Worm (Caenorhabditis elegans) whole organism, young adult: ENCODE data around the gene Y17G7B.23.
A peak's percentile ranks its signal among the peaks of the same experiment; 100 is the strongest.

Experiments used
- B0336.3 ChIP-seq: fragments of 200-800 bp; sonication (Bioruptor generic); IDR thresholded peaks from 2 replicates; pipeline ENCODE4 v1.3.6; 2022; ENCODE audit warnings: missing genetic modification characterization, missing compliant biosample characterization
- C17E4.6 ChIP-seq: fragments of 200-800 bp; sonication (Bioruptor generic); IDR thresholded peaks from 2 replicates; pipeline ENCODE4 v1.3.6; 2022; ENCODE audit warnings: missing genetic modification reagents, missing genetic modification characterization, missing compliant biosample characterization
- F10E7.11 ChIP-seq: sonication (generic microtip); optimal IDR thresholded peaks from 2 replicates; lab custom pipeline; 2017; ENCODE audit warnings: mild to moderate bottlenecking, missing genetic modification characterization, moderate library complexity, missing compliant biosample characterization
- F33H1.4 ChIP-seq: fragments of 200-800 bp; sonication (Bioruptor generic); IDR thresholded peaks from 2 replicates; pipeline ENCODE4 v1.3.6; 2022; ENCODE audit warnings: missing genetic modification reagents, missing genetic modification characterization, missing compliant biosample characterization
- F37B4.10 ChIP-seq: fragments of 200-800 bp; sonication (Bioruptor generic); IDR thresholded peaks from 2 replicates; pipeline ENCODE4 v1.3.6; 2022; ENCODE audit warnings: missing genetic modification characterization, missing compliant biosample characterization
- F57C9.4 ChIP-seq: sonication (generic microtip); optimal IDR thresholded peaks from 2 replicates; lab custom pipeline; 2017; ENCODE audit warnings: mild to moderate bottlenecking, missing genetic modification characterization, missing compliant biosample characterization
- T07F8.4 ChIP-seq: sonication (generic microtip); optimal IDR thresholded peaks from 2 replicates; lab custom pipeline; 2016; ENCODE audit warnings: mild to moderate bottlenecking, missing genetic modification characterization, moderate library complexity, missing compliant biosample characterization
- T26A5.8 ChIP-seq: sonication (generic microtip); optimal IDR thresholded peaks from 2 replicates; lab custom pipeline; 2016; ENCODE audit warnings: missing genetic modification characterization, missing compliant biosample characterization
- Y53G8AR.9 ChIP-seq: fragments of 200-800 bp; sonication (Bioruptor generic); conservative IDR thresholded peaks from 2 replicates; pipeline ENCODE4 v1.3.6; 2022; ENCODE audit warnings: missing genetic modification reagents, missing genetic modification characterization, missing compliant biosample characterization
- Y67H2A.10 ChIP-seq: fragments of 200-800 bp; sonication (Bioruptor generic); conservative IDR thresholded peaks from 2 replicates; pipeline ENCODE4 v1.3.6; 2022; ENCODE audit warnings: missing genetic modification reagents, missing genetic modification characterization, missing compliant biosample characterization
- Y79H2A.3 ChIP-seq: fragments of 200-800 bp; sonication (Bioruptor generic); conservative IDR thresholded peaks from 2 replicates; pipeline ENCODE4 v1.3.6; 2022; ENCODE audit warnings: missing genetic modification reagents, missing genetic modification characterization, missing compliant biosample characterization
- Y95B8A.8 ChIP-seq: fragments of 200-800 bp; sonication (Bioruptor generic); IDR thresholded peaks from 2 replicates; pipeline ENCODE4 v1.3.6; 2022; ENCODE audit warnings: missing genetic modification reagents, missing genetic modification characterization, missing compliant biosample characterization
- aptf-3 ChIP-seq: fragments of 200-800 bp; sonication (Bioruptor generic); IDR thresholded peaks from 2 replicates; pipeline ENCODE4 v1.3.6; 2022; ENCODE audit warnings: missing genetic modification characterization, missing compliant biosample characterization
- attf-6 ChIP-seq: fragments of 200-800 bp; sonication (Bioruptor generic); IDR thresholded peaks from 2 replicates; pipeline ENCODE4 v1.3.6; 2022; ENCODE audit warnings: missing genetic modification reagents, missing genetic modification characterization, missing compliant biosample characterization
- cebp-2 ChIP-seq: fragments of 200-800 bp; sonication (Bioruptor generic); IDR thresholded peaks from 2 replicates; pipeline ENCODE4 v1.3.6; 2022; ENCODE audit warnings: missing genetic modification characterization, missing compliant biosample characterization
- ceh-100 ChIP-seq: fragments of 200-800 bp; sonication (Bioruptor generic); IDR thresholded peaks from 2 replicates; pipeline ENCODE4 v1.3.6; 2022; ENCODE audit warnings: missing genetic modification reagents, missing genetic modification characterization, missing compliant biosample characterization
- ceh-27 ChIP-seq: fragments of 200-800 bp; sonication (Bioruptor generic); optimal IDR thresholded peaks from 2 replicates; lab custom pipeline; 2018; ENCODE audit warnings: mild to moderate bottlenecking, missing genetic modification characterization, moderate library complexity, missing compliant biosample characterization
- ceh-40 ChIP-seq: fragments of 200-800 bp; sonication (Bioruptor generic); IDR thresholded peaks from 2 replicates; pipeline ENCODE4 v1.3.6; 2022; ENCODE audit warnings: missing genetic modification characterization, missing compliant biosample characterization
- ceh-58 ChIP-seq: fragments of 200-800 bp; sonication (Bioruptor generic); IDR thresholded peaks from 2 replicates; pipeline ENCODE4 v1.3.6; 2022; ENCODE audit warnings: missing genetic modification characterization, missing compliant biosample characterization
- ceh-79 ChIP-seq: sonication (generic microtip); optimal IDR thresholded peaks from 2 replicates; lab custom pipeline; 2017; ENCODE audit warnings: mild to moderate bottlenecking, missing genetic modification characterization, missing compliant biosample characterization
- dpl-1 ChIP-seq: fragments of 150-350 bp; optimal IDR thresholded peaks from 2 replicates; lab custom pipeline; 2014; ENCODE audit warnings: missing biosample characterization, missing genetic modification reagents, missing genetic modification characterization
- ekl-4 ChIP-seq: fragments of 200-800 bp; sonication (Bioruptor generic); IDR thresholded peaks from 2 replicates; pipeline ENCODE4 v1.3.6; 2022; ENCODE audit warnings: missing genetic modification reagents, missing genetic modification characterization, missing compliant biosample characterization
- ets-4 ChIP-seq: fragments of 200-800 bp; sonication (Bioruptor generic); optimal IDR thresholded peaks from 2 replicates; lab custom pipeline; 2018; ENCODE audit warnings: mild to moderate bottlenecking, missing genetic modification characterization, missing compliant biosample characterization
- fkh-3 ChIP-seq: sonication (generic microtip); optimal IDR thresholded peaks from 2 replicates; lab custom pipeline; 2016; ENCODE audit warnings: mild to moderate bottlenecking, missing genetic modification characterization, missing compliant biosample characterization
- hlh-12 ChIP-seq: sonication (generic microtip); optimal IDR thresholded peaks from 2 replicates; lab custom pipeline; 2016; ENCODE audit warnings: missing genetic modification characterization, missing compliant biosample characterization
- hmg-1.2 ChIP-seq: fragments of 200-800 bp; sonication (Bioruptor generic); IDR thresholded peaks from 2 replicates; pipeline ENCODE4 v1.3.6; 2022; ENCODE audit warnings: missing genetic modification reagents, missing genetic modification characterization, missing compliant biosample characterization
- hrde-1 ChIP-seq: sonication (generic microtip); optimal IDR thresholded peaks from 2 replicates; lab custom pipeline; 2016; ENCODE audit warnings: missing genetic modification characterization, mild to moderate bottlenecking, missing compliant biosample characterization, moderate library complexity, missing genotype, missing genetic modification reagents, borderline replicate concordance
- let-607 ChIP-seq, 2 experiments: fragments of 200-800 bp in 1 of 2; sonication (Bioruptor generic) in 1 of 2; sonication (generic microtip) in 1 of 2; optimal IDR thresholded peaks; 2 replicates each; lab custom pipeline; 2016 to 2018; ENCODE audit warnings: mild to moderate bottlenecking in 2 of 2, missing compliant biosample characterization in 2 of 2, missing genetic modification characterization in 2 of 2, moderate library complexity in 2 of 2, missing genotype in 1 of 2
- lir-1 ChIP-seq: fragments of 200-800 bp; sonication (Bioruptor generic); conservative IDR thresholded peaks from 2 replicates; pipeline ENCODE4 v1.3.6; 2022; ENCODE audit warnings: missing genetic modification reagents, missing genetic modification characterization, missing compliant biosample characterization
- madf-10 ChIP-seq: sonication (generic microtip); optimal IDR thresholded peaks from 2 replicates; lab custom pipeline; 2016; ENCODE audit warnings: mild to moderate bottlenecking, missing genetic modification characterization, missing compliant biosample characterization
- madf-3 ChIP-seq: fragments of 200-800 bp; sonication (Bioruptor generic); IDR thresholded peaks from 2 replicates; pipeline ENCODE4 v1.3.6; 2022; ENCODE audit warnings: missing genetic modification reagents, missing genetic modification characterization, missing compliant biosample characterization
- madf-6 ChIP-seq: fragments of 200-800 bp; sonication (Bioruptor generic); IDR thresholded peaks from 2 replicates; pipeline ENCODE4 v1.3.6; 2022; ENCODE audit warnings: missing genetic modification reagents, missing genetic modification characterization, missing compliant biosample characterization
- nfya-1 ChIP-seq: sonication (generic microtip); optimal IDR thresholded peaks from 2 replicates; lab custom pipeline; 2017; ENCODE audit warnings: antibody characterized with exemption, missing compliant biosample characterization, missing genetic modification characterization, borderline replicate concordance; ENCODE audit not compliant: insufficient read depth
- nhr-120 ChIP-seq: fragments of 200-800 bp; sonication (Bioruptor generic); IDR thresholded peaks from 2 replicates; pipeline ENCODE4 v1.3.6; 2022; ENCODE audit warnings: missing genetic modification characterization, missing compliant biosample characterization
- nhr-27 ChIP-seq: fragments of 200-800 bp; sonication (Bioruptor generic); optimal IDR thresholded peaks from 2 replicates; lab custom pipeline; 2018; ENCODE audit warnings: mild to moderate bottlenecking, missing genetic modification characterization, moderate library complexity, missing compliant biosample characterization
- nhr-90 ChIP-seq: sonication (generic microtip); optimal IDR thresholded peaks from 2 replicates; lab custom pipeline; 2016; ENCODE audit warnings: missing genotype, mild to moderate bottlenecking, missing genetic modification characterization, missing compliant biosample characterization
- rcor-1 ChIP-seq: fragments of 200-800 bp; sonication (Bioruptor generic); IDR thresholded peaks from 2 replicates; pipeline ENCODE4 v1.3.6; 2022; ENCODE audit warnings: missing genetic modification reagents, missing genetic modification characterization, missing compliant biosample characterization
- rec-8 ChIP-seq, 2 experiments: sonication (generic microtip); optimal IDR thresholded peaks; 2 replicates each; lab custom pipeline; 2016; ENCODE audit warnings: mild to moderate bottlenecking in 2 of 2, missing genetic modification characterization in 2 of 2, missing genetic modification reagents in 2 of 2, missing genotype in 2 of 2, missing biosample characterization in 1 of 2, missing compliant biosample characterization in 1 of 2, moderate library complexity in 1 of 2
- repo-1 ChIP-seq: sonication (generic microtip); optimal IDR thresholded peaks from 2 replicates; lab custom pipeline; 2017; ENCODE audit warnings: mild to moderate bottlenecking, missing genetic modification characterization, missing compliant biosample characterization
- snpc-1.1 ChIP-seq: sonication (generic microtip); optimal IDR thresholded peaks from 2 replicates; lab custom pipeline; 2017; ENCODE audit warnings: missing genetic modification characterization, mild to moderate bottlenecking, missing compliant biosample characterization, antibody characterized with exemption, moderate library complexity, missing genotype, missing genetic modification reagents; ENCODE audit not compliant: insufficient read depth
- snpc-3.4 ChIP-seq: sonication (generic microtip); optimal IDR thresholded peaks from 2 replicates; lab custom pipeline; 2017; ENCODE audit warnings: missing genetic modification characterization, mild to moderate bottlenecking, missing compliant biosample characterization, antibody characterized with exemption, moderate library complexity, missing genotype, missing genetic modification reagents
- unc-130 ChIP-seq: sonication (generic microtip); optimal IDR thresholded peaks from 2 replicates; lab custom pipeline; 2016; ENCODE audit warnings: missing genetic modification reagents, missing genetic modification characterization, missing compliant biosample characterization
- unc-62 ChIP-seq: fragments of 150-350 bp; optimal IDR thresholded peaks from 2 replicates; lab custom pipeline; 2014; ENCODE audit warnings: missing biosample characterization, missing genetic modification reagents, missing genetic modification characterization
- ztf-18 ChIP-seq: sonication (generic microtip); optimal IDR thresholded peaks from 2 replicates; lab custom pipeline; 2016; ENCODE audit warnings: missing genotype, mild to moderate bottlenecking, missing genetic modification characterization, missing compliant biosample characterization
- ztf-3 ChIP-seq: fragments of 200-800 bp; sonication (Bioruptor generic); optimal IDR thresholded peaks from 2 replicates; lab custom pipeline; 2018; ENCODE audit warnings: mild to moderate bottlenecking, missing genetic modification characterization, missing compliant biosample characterization

Gene Y17G7B.23

DNA sequence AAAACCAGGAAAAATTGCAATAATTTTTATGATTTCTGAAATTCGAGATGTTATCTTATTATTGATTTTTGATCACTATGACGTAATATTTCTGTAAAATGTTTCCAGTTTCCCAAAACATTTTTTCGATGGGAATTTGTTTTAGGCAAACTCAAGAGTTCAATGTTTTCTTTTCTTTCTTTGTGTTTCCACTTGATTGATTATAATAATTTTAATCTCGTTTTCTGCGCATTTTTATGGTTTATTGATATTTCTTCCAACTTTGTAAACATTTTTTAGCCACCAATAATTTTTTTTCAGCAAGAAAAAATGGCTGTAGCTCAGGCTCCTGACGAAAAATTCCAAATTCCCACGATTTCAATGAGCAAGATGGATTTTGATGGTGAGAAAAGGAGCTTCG is 44.8 kb upstream of the Y17G7B.23 start, which contains the start of gene W03C9.6 (continued):
- no peak for TF ChIP-seq hmg-1.2 (GFP tag; lab: Robert Waterston, UW)
- TF ChIP-seq, all 124 proteins: peak for 0

- no peak for TF ChIP-seq repo-1 (tag; lab: Kevin White, UChicago)
- TF ChIP-seq F37B4.10: no peak
- TF ChIP-seq ztf-3 (GFP tag; lab: Kevin White, UChicago): no peak
- no peak for TF ChIP-seq Y79H2A.3
- no peak for TF ChIP-seq hrde-1 (tag; lab: Kevin White, UChicago)
- TF ChIP-seq cebp-2 (GFP tag; lab: Robert Waterston, UW): no peak
- TF ChIP-seq Y53G8AR.9 (GFP tag; lab: Robert Waterston, UW): no peak
- TF ChIP-seq Y67H2A.10 (GFP tag; lab: Robert Waterston, UW): no peak
- no peak for TF ChIP-seq B0336.3 (GFP tag; lab: Robert Waterston, UW)
- no peak for TF ChIP-seq nhr-90 (tag; lab: Kevin White, UChicago)
- TF ChIP-seq T07F8.4: no peak
- no peak for TF ChIP-seq nhr-27 (tag; lab: Kevin White, UChicago)
- no peak for TF ChIP-seq aptf-3 (GFP tag; lab: Robert Waterston, UW)
- TF ChIP-seq ceh-27 (GFP tag; lab: Kevin White, UChicago): no peak
- no peak for TF ChIP-seq ztf-18 (tag; lab: Kevin White, UChicago)
- no peak for TF ChIP-seq madf-6 (GFP tag; lab: Robert Waterston, UW)
- TF ChIP-seq rcor-1: no peak
These were observed 44.2 kb upstream of the Y17G7B.23 start for ce11 chrII:11954811-11955210.

DNA sequence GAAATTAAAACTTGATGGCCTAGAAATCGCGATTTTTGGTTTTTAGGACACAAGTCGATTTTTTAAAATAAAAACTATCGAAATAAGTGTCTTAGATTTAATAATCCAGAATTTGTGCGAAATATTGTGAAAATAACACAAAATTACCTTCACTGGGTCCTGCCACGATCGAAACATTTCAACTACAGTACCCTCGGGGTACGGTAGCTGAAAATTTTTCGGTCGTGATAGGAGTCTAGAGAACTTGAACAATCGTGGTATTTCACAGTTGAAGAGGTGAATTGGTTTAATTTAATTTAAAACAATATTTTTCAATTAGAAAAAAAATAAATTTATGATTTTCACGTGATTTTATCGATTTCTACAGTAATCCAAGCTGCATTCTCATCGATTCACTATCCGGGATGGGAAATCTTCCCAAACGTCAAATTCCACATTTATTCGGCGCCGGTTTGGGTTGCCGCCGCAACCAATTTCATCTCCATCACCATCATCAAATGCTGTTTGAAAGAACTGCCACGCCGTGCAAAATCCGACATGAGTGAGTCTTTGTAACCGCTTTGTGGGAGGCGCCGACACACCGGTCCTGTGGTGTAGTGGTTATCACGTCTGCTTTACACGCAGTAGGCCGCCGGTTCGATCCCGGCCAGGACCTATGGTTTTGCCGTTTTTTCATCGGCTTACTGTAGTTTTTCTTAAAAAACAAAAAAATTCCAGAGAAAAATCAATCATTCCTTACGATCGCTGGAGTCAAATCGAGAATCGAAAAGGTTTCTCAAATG is 40.0 kb upstream of the Y17G7B.23 start:
- no peak for TF ChIP-seq snpc-1.1 (tag; lab: Kevin White, UChicago)
- no peak for TF ChIP-seq F10E7.11
- TF ChIP-seq ekl-4 (GFP tag; lab: Robert Waterston, UW): no peak
- no peak for TF ChIP-seq C17E4.6 (GFP tag; lab: Robert Waterston, UW)
- TF ChIP-seq ceh-79 (tag; lab: Kevin White, UChicago): no peak
- TF ChIP-seq unc-130 (GFP tag; lab: Kevin White, UChicago): no peak
- TF ChIP-seq attf-6 (GFP tag; lab: Robert Waterston, UW): no peak
- TF ChIP-seq hlh-12 (tag; lab: Kevin White, UChicago): no peak
- TF ChIP-seq ceh-40 (GFP tag; lab: Robert Waterston, UW): no peak
- no peak for TF ChIP-seq nfya-1 (tag; lab: Kevin White, UChicago)
- TF ChIP-seq dpl-1: no peak
- no peak for TF ChIP-seq nhr-120
- no peak for TF ChIP-seq nhr-27 (tag; lab: Kevin White, UChicago)
- TF ChIP-seq snpc-3.4 (tag; lab: Kevin White, UChicago): no peak
- TF ChIP-seq ceh-100 (GFP tag; lab: Robert Waterston, UW): no peak
- TF ChIP-seq let-607 (tag; optimal IDR thresholded peaks at IDR 0.05; lab: Kevin White, UChicago): no peak
- peak; percentile 30; the same call in 1 of the 2 replicates for TF ChIP-seq F33H1.4 (GFP tag; lab: Robert Waterston, UW)
- no peak for TF ChIP-seq rcor-1
- no peak for TF ChIP-seq unc-62 (GFP tag; lab: Kevin White, UChicago)
- TF ChIP-seq lir-1: no peak
- no peak for TF ChIP-seq Y95B8A.8 (GFP tag; lab: Robert Waterston, UW)
- no peak for TF ChIP-seq madf-6 (GFP tag; lab: Robert Waterston, UW)
- TF ChIP-seq madf-10: no peak
- no peak for TF ChIP-seq F57C9.4
- no peak for TF ChIP-seq madf-3 (GFP tag; lab: Robert Waterston, UW)
- no peak for TF ChIP-seq fkh-3
- no peak for TF ChIP-seq ets-4 (GFP tag; lab: Kevin White, UChicago)
- TF ChIP-seq T26A5.8 (tag; lab: Kevin White, UChicago): no peak
- TF ChIP-seq rec-8 (tag; optimal IDR thresholded peaks at IDR 0.05; lab: Kevin White, UChicago): no peak
- TF ChIP-seq ceh-58 (GFP tag; lab: Robert Waterston, UW): no peak
